Worm (Caenorhabditis elegans) whole organism, young adult: ENCODE measurements around the gene srx-32.

Experiments
- K11D2.4 ChIP-seq: fragments of 200-800 bp; sonication (Bioruptor generic); IDR thresholded peaks from 2 replicates; pipeline ENCODE4 v1.3.6; 2022; ENCODE audit warnings: missing genetic modification reagents, missing genetic modification characterization, missing compliant biosample characterization
- attf-3 ChIP-seq: fragments of 200-800 bp; sonication (Bioruptor generic); conservative IDR thresholded peaks from 2 replicates; pipeline ENCODE4 v1.3.6; 2022; ENCODE audit warnings: missing genetic modification reagents, missing genetic modification characterization, missing compliant biosample characterization
- attf-5 ChIP-seq: fragments of 200-800 bp; sonication (Bioruptor generic); optimal IDR thresholded peaks from 2 replicates; lab custom pipeline; 2018; ENCODE audit warnings: mild to moderate bottlenecking, missing genetic modification characterization, missing compliant biosample characterization
- attf-6 ChIP-seq: fragments of 200-800 bp; sonication (Bioruptor generic); IDR thresholded peaks from 2 replicates; pipeline ENCODE4 v1.3.6; 2022; ENCODE audit warnings: missing genetic modification reagents, missing genetic modification characterization, missing compliant biosample characterization
- pha-4 ChIP-seq: fragments of 150-350 bp; sonication (generic microtip); optimal IDR thresholded peaks from 2 replicates; lab custom pipeline; 2014; ENCODE audit warnings: missing biosample characterization, missing genetic modification reagents, missing genetic modification characterization
- rcor-1 ChIP-seq: fragments of 200-800 bp; sonication (Bioruptor generic); IDR thresholded peaks from 2 replicates; pipeline ENCODE4 v1.3.6; 2022; ENCODE audit warnings: missing genetic modification reagents, missing genetic modification characterization, missing compliant biosample characterization
- rpc-1 ChIP-seq, 2 experiments: fragments of 150-350 bp in 1 of 2; sonication (generic microtip) in 1 of 2; optimal IDR thresholded peaks; 2 replicates each; lab custom pipeline; 2014 to 2018; ENCODE audit warnings: missing biosample characterization in 1 of 2, missing genetic modification characterization in 1 of 2, missing genetic modification reagents in 1 of 2, missing genotype in 1 of 2
- snpc-3.4 ChIP-seq: sonication (generic microtip); optimal IDR thresholded peaks from 2 replicates; lab custom pipeline; 2017; ENCODE audit warnings: missing genetic modification characterization, mild to moderate bottlenecking, missing compliant biosample characterization, antibody characterized with exemption, moderate library complexity, missing genotype, missing genetic modification reagents
- snpc-4 ChIP-seq, 5 experiments: fragments of 150-350 bp in 1 of 5; sonication (generic microtip) in 4 of 5; optimal IDR thresholded peaks; 2 replicates each; lab custom pipeline; 2014 to 2018; ENCODE audit warnings: missing genetic modification characterization in 5 of 5, missing biosample characterization in 3 of 5, antibody characterized with exemption in 2 of 5, mild to moderate bottlenecking in 2 of 5, missing compliant biosample characterization in 2 of 5, missing genotype in 2 of 5, moderate library complexity in 2 of 5, missing genetic modification reagents in 1 of 5
- sptf-2 ChIP-seq: fragments of 200-800 bp; sonication (Bioruptor generic); optimal IDR thresholded peaks from 2 replicates; lab custom pipeline; 2018; ENCODE audit warnings: mild to moderate bottlenecking, missing genetic modification characterization, missing compliant biosample characterization
- unc-130 ChIP-seq: sonication (generic microtip); optimal IDR thresholded peaks from 2 replicates; lab custom pipeline; 2016; ENCODE audit warnings: missing genetic modification reagents, missing genetic modification characterization, missing compliant biosample characterization
- unc-62 ChIP-seq: fragments of 150-350 bp; optimal IDR thresholded peaks from 2 replicates; lab custom pipeline; 2014; ENCODE audit warnings: missing biosample characterization, missing genetic modification reagents, missing genetic modification characterization
- xnd-1 ChIP-seq: sonication (generic microtip); optimal IDR thresholded peaks from 2 replicates; lab custom pipeline; 2016; ENCODE audit warnings: missing genotype, missing genetic modification reagents, missing genetic modification characterization, missing compliant biosample characterization
- ztf-28 ChIP-seq: fragments of 200-800 bp; sonication (Bioruptor generic); IDR thresholded peaks from 2 replicates; pipeline ENCODE4 v1.3.6; 2022; ENCODE audit warnings: missing genetic modification reagents, missing genetic modification characterization, missing compliant biosample characterization

ce11 chrV:800271-800670 is 20.3 kb downstream of the srx-32 start:
- no peak for TF ChIP-seq xnd-1
- TF ChIP-seq rcor-1, result no peak
- TF ChIP-seq unc-62, result no peak
- no peak for TF ChIP-seq sptf-2 (GFP tag; lab: Kevin White, UChicago)
- TF ChIP-seq attf-3 (GFP tag; lab: Robert Waterston, UW), result no peak
- TF ChIP-seq unc-130, result no peak
- no peak for TF ChIP-seq pha-4
- no peak for TF ChIP-seq ztf-28 (GFP tag; lab: Robert Waterston, UW)
- no peak for TF ChIP-seq snpc-4 (GFP tag; optimal IDR thresholded peaks at IDR 0.05; lab: Kevin White, UChicago)
- TF ChIP-seq snpc-4 (tag; optimal IDR thresholded peaks at IDR 0.05; lab: Kevin White, UChicago), result no peak
- TF ChIP-seq attf-6 (GFP tag; lab: Robert Waterston, UW), result no peak
- TF ChIP-seq rpc-1 (optimal IDR thresholded peaks at IDR 0.05; lab: Kevin White, UChicago), result no peak
- TF ChIP-seq rpc-1 (tag; optimal IDR thresholded peaks at IDR 0.05; lab: Kevin White, UChicago), result no peak
- no peak for TF ChIP-seq attf-5 (GFP tag; lab: Kevin White, UChicago)
- no peak for TF ChIP-seq snpc-3.4 (tag; lab: Kevin White, UChicago)
- no peak for TF ChIP-seq K11D2.4 (GFP tag; lab: Robert Waterston, UW)
